Fruit fly (Drosophila melanogaster): ENCODE measurements around the gene Adi1.
A peak's percentile ranks its signal among the peaks of the same experiment; 100 is the strongest.

dm6 chr3L:10681814-10682213, 18.6 kb downstream of the Adi1 start:
- no peak for TF ChIP-seq ash1 (GFP tag; optimal IDR thresholded peaks at IDR 0.05)
- TF ChIP-seq ranshi (GFP tag; IDR thresholded peaks at IDR 0.05), result no peak
- 0 out of 2 replicates have a peak, but pooled peaks have one; percentile 56 for TF ChIP-seq CG16779 (GFP tag; IDR thresholded peaks at IDR 0.05)
- TF ChIP-seq zfh2 (GFP tag; optimal IDR thresholded peaks at IDR 0.05), result no peak
- TF ChIP-seq CG31365 (tag; optimal IDR thresholded peaks at IDR 0.05), result no peak
- no peak for TF ChIP-seq CG12391 (tag; optimal IDR thresholded peaks at IDR 0.05)
- TF ChIP-seq fu2 (GFP tag; optimal IDR thresholded peaks at IDR 0.05), result no peak
- no peak for TF ChIP-seq croc (GFP tag; conservative IDR thresholded peaks at IDR 0.05)
- no peak for TF ChIP-seq tll (GFP tag; optimal IDR thresholded peaks at IDR 0.05)
